Worm (Caenorhabditis elegans): Measurements from ENCODE around the gene Y37D8A.6.

Gene Y37D8A.6

ce11 chrIII:12880704-12881103 lies 10.6 kb upstream of the Y37D8A.6 start:
- TF ChIP-seq jun-1 (tag; optimal IDR thresholded peaks at IDR 0.05) (no peak), nhr-19 (GFP tag; conservative IDR thresholded peaks at IDR 0.05) (no peak), C34B4.2 (tag; optimal IDR thresholded peaks at IDR 0.05) (no peak), unc-130 (tag; optimal IDR thresholded peaks at IDR 0.05) (no peak), rnt-1 (tag; optimal IDR thresholded peaks at IDR 0.05) (no peak), C16A3.4 (tag; optimal IDR thresholded peaks at IDR 0.05) (no peak), mef-2 (tag; optimal IDR thresholded peaks at IDR 0.05) (no peak), lin-15B (tag; optimal IDR thresholded peaks at IDR 0.05) (no peak), elt-2 (tag; optimal IDR thresholded peaks at IDR 0.05) (no peak), efl-3 (GFP tag; optimal IDR thresholded peaks at IDR 0.05) (no peak), tbx-2 (tag; optimal IDR thresholded peaks at IDR 0.05) (no peak), ztf-4 (tag; optimal IDR thresholded peaks at IDR 0.05) (no peak), snpc-4 (tag; optimal IDR thresholded peaks at IDR 0.05) (no peak), aha-1 (tag; optimal IDR thresholded peaks at IDR 0.05) (no peak), snu-23 (GFP tag; optimal IDR thresholded peaks at IDR 0.05) (no peak), nhr-237 (tag; optimal IDR thresholded peaks at IDR 0.05) (no peak), lin-14 (GFP tag; optimal IDR thresholded peaks at IDR 0.05) (no peak), sptf-1 (tag; optimal IDR thresholded peaks at IDR 0.05) (no peak), ama-1 (optimal IDR thresholded peaks at IDR 0.05) (no peak), nhr-71 (tag; optimal IDR thresholded peaks at IDR 0.05) (no peak)

DNA sequence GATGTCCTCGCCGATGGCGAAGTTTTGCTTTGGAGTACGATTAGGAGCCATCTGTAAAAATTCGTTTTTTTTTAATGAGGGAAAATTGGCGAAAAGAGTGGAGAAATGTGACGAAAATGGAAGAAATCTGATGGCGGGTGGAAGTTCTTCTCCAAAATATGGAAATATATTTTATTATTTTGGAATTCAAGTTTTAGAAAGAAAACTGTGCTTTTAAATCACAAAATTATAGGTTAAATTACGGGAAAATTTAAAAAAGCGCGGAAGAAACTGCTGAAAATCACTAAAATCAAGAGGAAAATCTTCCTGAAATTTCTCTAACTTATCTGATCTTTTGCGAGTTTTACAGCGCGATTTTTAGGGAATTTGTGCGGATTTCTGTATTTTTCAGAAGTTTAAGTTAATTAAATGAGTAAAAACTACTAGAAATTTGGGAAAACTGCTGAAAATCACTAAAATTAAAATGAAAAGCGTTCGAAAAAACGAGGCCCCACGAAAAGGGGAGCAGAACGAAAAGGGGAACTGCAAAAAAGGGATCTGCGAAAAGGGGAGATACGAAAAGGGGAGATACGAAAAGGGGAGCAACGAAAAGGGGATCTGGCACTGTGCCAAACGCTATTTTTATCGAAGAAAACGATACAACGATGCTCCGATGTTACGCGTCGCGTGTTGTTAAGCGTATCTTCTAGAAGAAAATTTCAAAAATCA lies 7.6 kb upstream of the Y37D8A.6 start, which contains the start of the genes cec-7 and enu-3.5:
Gene cec-7 (minus strand): TSS at position 51 of the 708 bp plus-strand sequence.
Gene enu-3.5 (plus strand): TSS at position 670 of the 708 bp plus-strand sequence.
- no peak for TF ChIP-seq mef-2 (tag; optimal IDR thresholded peaks at IDR 0.05)
- 0 out of 2 replicates have a peak, but pooled peaks have one; percentile 13 for TF ChIP-seq unc-98 (GFP tag; IDR thresholded peaks at IDR 0.05)

ce11 chrIII:12875653-12876052 lies 5.6 kb upstream of the Y37D8A.6 start:
- TF ChIP-seq ets-5 (GFP tag; IDR thresholded peaks at IDR 0.05) (no peak), skn-1 (tag; optimal IDR thresholded peaks at IDR 0.05) (no peak), mep-1 (tag; optimal IDR thresholded peaks at IDR 0.05) (no peak), nhr-12 (tag; optimal IDR thresholded peaks at IDR 0.05) (no peak), lir-3 (tag; optimal IDR thresholded peaks at IDR 0.05; ENCODE audit: poor library complexity) (no peak), sup-37 (GFP tag; optimal IDR thresholded peaks at IDR 0.05) (no peak), nhr-84 (tag; optimal IDR thresholded peaks at IDR 0.05) (no peak), ceh-8 (GFP tag; optimal IDR thresholded peaks at IDR 0.05) (no peak), hlh-4 (tag; optimal IDR thresholded peaks at IDR 0.05) (no peak), fkh-4 (tag; optimal IDR thresholded peaks at IDR 0.05; ENCODE audit: borderline replicate concordance) (no peak), nhr-71 (tag; optimal IDR thresholded peaks at IDR 0.05) (no peak), fkh-8 (tag; optimal IDR thresholded peaks at IDR 0.05) (no peak)

- TF ChIP-seq lin-15B (tag; optimal IDR thresholded peaks at IDR 0.05), result peak; percentile 82
- TF ChIP-seq unc-30 (tag; optimal IDR thresholded peaks at IDR 0.05), result no peak
- TF ChIP-seq pax-3 (tag; optimal IDR thresholded peaks at IDR 0.05), result peak; percentile 58
- peak; percentile 64 for TF ChIP-seq fkh-10 (GFP tag; optimal IDR thresholded peaks at IDR 0.05)
- no peak for TF ChIP-seq C34B4.2 (tag; optimal IDR thresholded peaks at IDR 0.05)
- TF ChIP-seq efl-1 (optimal IDR thresholded peaks at IDR 0.05), result peak; percentile 89 to 90
- TF ChIP-seq efl-1 (GFP tag; optimal IDR thresholded peaks at IDR 0.05 in 1 of 2), result peak; percentile 87 to 99
- TF ChIP-seq jun-1 (tag; optimal IDR thresholded peaks at IDR 0.05), result peak; percentile 54
- TF ChIP-seq hlh-17 (GFP tag; optimal IDR thresholded peaks at IDR 0.05; ENCODE audit: borderline replicate concordance), result no peak
- TF ChIP-seq unc-130 (tag; optimal IDR thresholded peaks at IDR 0.05), result peak; percentile 86
- peak; percentile 94 for TF ChIP-seq swsn-7 (tag; optimal IDR thresholded peaks at IDR 0.05)
- peak; percentile 93 for TF ChIP-seq nhr-90 (tag; optimal IDR thresholded peaks at IDR 0.05; ENCODE audit: poor library complexity)
- peak; percentile 90 to 91 (median 91) for TF ChIP-seq ceh-82 (tag; optimal IDR thresholded peaks at IDR 0.05)
- TF ChIP-seq elt-2 (tag; optimal IDR thresholded peaks at IDR 0.05), result peak; percentile 61
- no peak for TF ChIP-seq nhr-76 (tag; optimal IDR thresholded peaks at IDR 0.05)
- TF ChIP-seq lin-35 (GFP tag; optimal IDR thresholded peaks at IDR 0.05), result peak; percentile 85 to 92
- peak in 1 of 2 experiments; percentile 71 for TF ChIP-seq mdl-1 (tag; optimal IDR thresholded peaks at IDR 0.05)
- peak; percentile 71 for TF ChIP-seq zip-4 (GFP tag; optimal IDR thresholded peaks at IDR 0.05)
- TF ChIP-seq sptf-1 (tag; optimal IDR thresholded peaks at IDR 0.05), result no peak
- TF ChIP-seq unc-62 (GFP tag; optimal IDR thresholded peaks at IDR 0.05), result no peak
- TF ChIP-seq fos-1 (tag; optimal IDR thresholded peaks at IDR 0.05), result peak; percentile 83
Measured at ce11 chrIII:12874606-12875066, 4.5 kb upstream of the Y37D8A.6 start, which contains the start of the genes mrg-1 and spcs-2. mrg-1 (minus strand) TSS chrIII:12874656. spcs-2 (plus strand) TSS chrIII:12875031.

Measured in whole organism, L1 larva.